Fruit fly (Drosophila melanogaster): ENCODE results near the gene Rh7.

- no peak for TF ChIP-seq usp (GFP tag; optimal IDR thresholded peaks at IDR 0.05)
- no peak for TF ChIP-seq psq (optimal IDR thresholded peaks at IDR 0.05)
- no peak for TF ChIP-seq CG8478 (optimal IDR thresholded peaks at IDR 0.05)
- TF ChIP-seq pan (optimal IDR thresholded peaks at IDR 0.05), result no peak
These were observed 60.2 kb downstream of the Rh7 start for dm6 chr3L:12115103-12115502.

Data from whole organism.